Fruit fly (Drosophila melanogaster) whole organism, embryonic: Measurements from ENCODE around the gene Grasp65.
A peak's percentile ranks its signal among the peaks of the same experiment; 100 is the strongest.

Source experiments
- ATbp ChIP-seq: fragments of 200-800 bp; sonication (Bioruptor generic); optimal IDR thresholded peaks from 2 replicates; lab custom pipeline; 2017; ENCODE audit warnings: missing biosample characterization, mild to moderate bottlenecking, missing genetic modification characterization, missing genetic modification reagents
- Bgb ChIP-seq: fragments of 200-800 bp; sonication (Bioruptor generic); IDR thresholded peaks from 2 replicates; pipeline ENCODE4 v1.3.6; 2022; ENCODE audit warnings: missing biosample characterization, missing genetic modification characterization; ENCODE audit not compliant: partially characterized antibody
- Blimp-1 ChIP-seq: fragments of 200-800 bp; sonication (Bioruptor generic); optimal IDR thresholded peaks from 3 replicates; lab custom pipeline; 2018; ENCODE audit warnings: missing biosample characterization, missing genetic modification characterization, mild to moderate bottlenecking, moderate library complexity, missing genetic modification reagents
- BtbVII ChIP-seq: fragments of 200-800 bp; sonication (Bioruptor generic); optimal IDR thresholded peaks from 3 replicates; lab custom pipeline; 2017; ENCODE audit warnings: missing biosample characterization, mild to moderate bottlenecking, missing genetic modification characterization
- CG10431 ChIP-seq: fragments of 200-800 bp; sonication (Bioruptor generic); optimal IDR thresholded peaks from 3 replicates; lab custom pipeline; 2018; ENCODE audit warnings: missing biosample characterization, mild to moderate bottlenecking, missing genetic modification characterization
- CG10462 ChIP-seq: fragments of 200-800 bp; sonication (Bioruptor generic); optimal IDR thresholded peaks from 2 replicates; lab custom pipeline; 2016; ENCODE audit warnings: missing biosample characterization, missing genetic modification characterization
- CG11504 ChIP-seq: fragments of 200-800 bp; sonication (Bioruptor generic); optimal IDR thresholded peaks from 3 replicates; lab custom pipeline; 2019; ENCODE audit warnings: missing biosample characterization, mild to moderate bottlenecking, missing genetic modification characterization, moderate library complexity
- CG13775 ChIP-seq: fragments of 200-800 bp; sonication (Bioruptor generic); optimal IDR thresholded peaks from 3 replicates; lab custom pipeline; 2017; ENCODE audit warnings: missing biosample characterization, mild to moderate bottlenecking, missing genetic modification characterization
- CG14050 ChIP-seq: fragments of 200-800 bp; sonication (Bioruptor generic); IDR thresholded peaks from 3 replicates; pipeline ENCODE4 v1.3.6; 2022; ENCODE audit warnings: missing biosample characterization, missing genetic modification characterization
- CG14667 ChIP-seq: fragments of 200-800 bp; sonication (Bioruptor generic); IDR thresholded peaks from 2 replicates; pipeline ENCODE4 v1.3.6; 2022; ENCODE audit warnings: missing biosample characterization, missing genetic modification characterization
- CG16813 ChIP-seq: fragments of 200-800 bp; sonication (Bioruptor generic); IDR thresholded peaks from 3 replicates; pipeline ENCODE4 v1.3.6; 2022; ENCODE audit warnings: missing biosample characterization, missing genetic modification characterization; ENCODE audit not compliant: partially characterized antibody
- CG17385 ChIP-seq: fragments of 200-800 bp; sonication (Bioruptor generic); optimal IDR thresholded peaks from 3 replicates; lab custom pipeline; 2018; ENCODE audit warnings: missing biosample characterization, mild to moderate bottlenecking, missing genetic modification characterization
- CG18262 ChIP-seq: fragments of 200-800 bp; optimal IDR thresholded peaks from 3 replicates; lab custom pipeline; 2019; ENCODE audit warnings: missing biosample characterization, mild to moderate bottlenecking, missing genetic modification characterization, moderate library complexity
- CG2202 ChIP-seq: fragments of 200-800 bp; sonication (Bioruptor generic); optimal IDR thresholded peaks from 2 replicates; lab custom pipeline; 2018; ENCODE audit warnings: missing biosample characterization, mild to moderate bottlenecking, missing genetic modification characterization
- CG30020 ChIP-seq: fragments of 200-800 bp; optimal IDR thresholded peaks from 2 replicates; lab custom pipeline; 2019; ENCODE audit warnings: missing biosample characterization, mild to moderate bottlenecking, missing genetic modification characterization, moderate library complexity
- CG31388 ChIP-seq: fragments of 200-800 bp; sonication (Bioruptor generic); optimal IDR thresholded peaks from 2 replicates; lab custom pipeline; 2016; ENCODE audit warnings: missing biosample characterization, missing genetic modification characterization
- CG32767 ChIP-seq: fragments of 200-800 bp; sonication (Bioruptor generic); IDR thresholded peaks from 2 replicates; pipeline ENCODE4 v1.3.6; 2022; ENCODE audit warnings: missing biosample characterization, missing genetic modification characterization
- CG32772 ChIP-seq: fragments of 200-800 bp; sonication (Bioruptor generic); IDR thresholded peaks from 2 replicates; pipeline ENCODE4 v1.3.6; 2022; ENCODE audit warnings: missing biosample characterization, missing genetic modification characterization
- CG34422 ChIP-seq: fragments of 200-800 bp; sonication (Bioruptor generic); IDR thresholded peaks from 3 replicates; pipeline ENCODE4 v1.3.6; 2022; ENCODE audit warnings: missing biosample characterization, missing genetic modification characterization
- CG4282 ChIP-seq: fragments of 200-800 bp; sonication (Bioruptor generic); optimal IDR thresholded peaks from 2 replicates; lab custom pipeline; 2016; ENCODE audit warnings: missing biosample characterization, missing genetic modification characterization
- CG4328 ChIP-seq: fragments of 200-800 bp; sonication (Bioruptor generic); optimal IDR thresholded peaks from 3 replicates; lab custom pipeline; 2017; ENCODE audit warnings: missing biosample characterization, missing genetic modification reagents, missing genetic modification characterization
- CG43689 ChIP-seq: fragments of 200-800 bp; sonication (Bioruptor generic); IDR thresholded peaks from 2 replicates; pipeline ENCODE4 v1.3.6; 2022; ENCODE audit warnings: missing biosample characterization, missing genetic modification characterization
- CG4820 ChIP-seq: fragments of 200-800 bp; sonication (Bioruptor generic); optimal IDR thresholded peaks from 3 replicates; lab custom pipeline; 2016; ENCODE audit warnings: missing biosample characterization, missing genetic modification characterization
- CG6683 ChIP-seq: fragments of 200-800 bp; sonication (Bioruptor generic); optimal IDR thresholded peaks from 2 replicates; lab custom pipeline; 2017; ENCODE audit warnings: missing biosample characterization, mild to moderate bottlenecking, missing genetic modification characterization, missing genetic modification reagents
- CG6854 ChIP-seq: fragments of 200-800 bp; sonication (Bioruptor generic); optimal IDR thresholded peaks from 3 replicates; lab custom pipeline; 2017; ENCODE audit warnings: missing biosample characterization, mild to moderate bottlenecking, missing genetic modification characterization
- CG7556 ChIP-seq: fragments of 200-800 bp; sonication (Bioruptor generic); optimal IDR thresholded peaks from 2 replicates; lab custom pipeline; 2017; ENCODE audit warnings: missing biosample characterization, mild to moderate bottlenecking, missing genetic modification characterization
- CG8388 ChIP-seq: fragments of 200-800 bp; sonication (Bioruptor generic); optimal IDR thresholded peaks from 2 replicates; lab custom pipeline; 2019; ENCODE audit warnings: missing biosample characterization, mild to moderate bottlenecking, missing genetic modification characterization, moderate library complexity
- D ChIP-seq, 2 experiments: fragments of 200-800 bp in 1 of 2; fragments of >200 bp in 1 of 2; sonication (Bioruptor generic) in 1 of 2; optimal IDR thresholded peaks; 2 replicates in 1 of 2; 3 replicates in 1 of 2; lab custom pipeline; 2017; ENCODE audit warnings: mild to moderate bottlenecking in 1 of 2, missing biosample characterization in 1 of 2, missing genetic modification characterization in 1 of 2, missing genetic modification reagents in 1 of 2
- Dfd ChIP-seq, 2 experiments: fragments of >200 bp; optimal IDR thresholded peaks; 2 replicates each; lab custom pipeline; 2017; ENCODE audit warnings: missing biosample characterization in 2 of 2, missing genetic modification characterization in 2 of 2
- Doc3 ChIP-seq: fragments of 200-800 bp; sonication (Bioruptor generic); IDR thresholded peaks from 3 replicates; pipeline ENCODE4 v1.3.6; 2022; ENCODE audit warnings: missing biosample characterization, missing genetic modification characterization; ENCODE audit not compliant: partially characterized antibody
- Drgx ChIP-seq: fragments of 200-800 bp; sonication (Bioruptor generic); IDR thresholded peaks from 2 replicates; pipeline ENCODE4 v1.3.6; 2022; ENCODE audit warnings: missing biosample characterization, missing genetic modification characterization
- H15 ChIP-seq: fragments of 200-800 bp; sonication (Bioruptor generic); IDR thresholded peaks from 3 replicates; pipeline ENCODE4 v1.3.6; 2022; ENCODE audit warnings: missing biosample characterization, missing genetic modification characterization
- Hr39 ChIP-seq: fragments of >200 bp; optimal IDR thresholded peaks from 2 replicates; lab custom pipeline; 2017
- Med ChIP-seq: fragments of 200-800 bp; sonication (Bioruptor generic); peaks from one replicate; lab custom pipeline; 2016; ENCODE audit warnings: missing biosample characterization, missing genetic modification characterization, mild to moderate bottlenecking, inconsistent platforms, moderate library complexity
- Vsx1 ChIP-seq: fragments of 200-800 bp; sonication (Bioruptor generic); optimal IDR thresholded peaks from 2 replicates; lab custom pipeline; 2017; ENCODE audit warnings: missing biosample characterization, mild to moderate bottlenecking, missing genetic modification characterization, missing genetic modification reagents
- aop ChIP-seq: fragments of 200-800 bp; sonication (Bioruptor generic); IDR thresholded peaks from 2 replicates; pipeline ENCODE4 v1.3.6; 2022; ENCODE audit warnings: missing biosample characterization, missing genetic modification characterization
- croc ChIP-seq: fragments of 200-800 bp; sonication (Bioruptor generic); conservative IDR thresholded peaks from 3 replicates; pipeline ENCODE4 v1.3.6; 2022; ENCODE audit warnings: missing biosample characterization, missing genetic modification characterization
- crol ChIP-seq: fragments of 200-800 bp; sonication (Bioruptor generic); IDR thresholded peaks from 2 replicates; pipeline ENCODE4 v1.3.6; 2022; ENCODE audit warnings: missing biosample characterization, missing genetic modification characterization
- ems ChIP-seq: fragments of 200-800 bp; sonication (Bioruptor generic); optimal IDR thresholded peaks from 3 replicates; lab custom pipeline; 2016; ENCODE audit warnings: missing biosample characterization, missing genetic modification characterization
- eve ChIP-seq, 2 experiments: fragments of >200 bp; optimal IDR thresholded peaks; 2 replicates each; lab custom pipeline; 2017; ENCODE audit warnings: missing biosample characterization in 2 of 2, missing genetic modification characterization in 2 of 2
- ewg ChIP-seq: fragments of 200-800 bp; sonication (Bioruptor generic); optimal IDR thresholded peaks from 3 replicates; lab custom pipeline; 2017; ENCODE audit warnings: mild to moderate bottlenecking, missing biosample characterization, missing genetic modification reagents, missing genetic modification characterization
- ftz-f1 ChIP-seq: fragments of 200-800 bp; sonication (Bioruptor generic); optimal IDR thresholded peaks from 2 replicates; lab custom pipeline; 2016; ENCODE audit warnings: missing biosample characterization, missing genetic modification characterization
- grn ChIP-seq: fragments of 200-800 bp; sonication (Bioruptor generic); optimal IDR thresholded peaks from 3 replicates; lab custom pipeline; 2017; ENCODE audit warnings: missing biosample characterization, missing genetic modification characterization
- h ChIP-seq: fragments of >200 bp; optimal IDR thresholded peaks from 2 replicates; lab custom pipeline; 2017
- kni ChIP-seq: fragments of 200-800 bp; sonication (Bioruptor generic); optimal IDR thresholded peaks from 3 replicates; lab custom pipeline; 2017; ENCODE audit warnings: mild to moderate bottlenecking, missing biosample characterization, missing genetic modification reagents, missing genetic modification characterization
- lbe ChIP-seq: fragments of 200-800 bp; sonication (Bioruptor generic); optimal IDR thresholded peaks from 2 replicates; lab custom pipeline; 2016; ENCODE audit warnings: missing biosample characterization, mild to moderate bottlenecking, missing genetic modification characterization
- lmd ChIP-seq: fragments of 200-800 bp; sonication (Bioruptor generic); IDR thresholded peaks from 2 replicates; pipeline ENCODE4 v1.3.6; 2022; ENCODE audit warnings: missing biosample characterization, missing genetic modification characterization
- mld ChIP-seq: fragments of 200-800 bp; sonication (Bioruptor generic); IDR thresholded peaks from 3 replicates; pipeline ENCODE4 v1.3.6; 2022; ENCODE audit warnings: missing biosample characterization, missing genetic modification characterization; ENCODE audit not compliant: partially characterized antibody
- org-1 ChIP-seq: fragments of 200-800 bp; sonication (Bioruptor generic); optimal IDR thresholded peaks from 2 replicates; lab custom pipeline; 2017; ENCODE audit warnings: missing biosample characterization, missing genetic modification characterization
- zf30C ChIP-seq: fragments of 200-800 bp; sonication (Bioruptor generic); optimal IDR thresholded peaks from 3 replicates; lab custom pipeline; 2018; ENCODE audit warnings: missing biosample characterization, mild to moderate bottlenecking, missing genetic modification characterization

Grasp65 gene

dm6 chr3L:19896892-19897684 is 27.7 kb upstream of the Grasp65 start (continued):
- no peak for TF ChIP-seq CG14667 (GFP tag; lab: Robert Waterston, UW)
- TF ChIP-seq CG6683 (GFP tag; lab: Kevin White, UChicago) = no peak
- no peak for TF ChIP-seq CG6854 (GFP tag; lab: Kevin White, UChicago)
- no peak for TF ChIP-seq ewg
- no peak for TF ChIP-seq lmd (GFP tag; lab: Robert Waterston, UW)
- no peak for TF ChIP-seq CG14050
- peak; percentile 12 for TF ChIP-seq CG18262 (tag; lab: Kevin White, UChicago)
- TF ChIP-seq Dfd (GFP tag; optimal IDR thresholded peaks at IDR 0.05; lab: Kevin White, UChicago) = no peak
- TF ChIP-seq BtbVII (GFP tag; lab: Kevin White, UChicago) = peak; percentile 10
- TF ChIP-seq D (optimal IDR thresholded peaks at IDR 0.05; lab: Kevin White, UChicago) = peak; percentile 24
- TF ChIP-seq D (GFP tag; optimal IDR thresholded peaks at IDR 0.05; lab: Kevin White, UChicago) = no peak
- no peak; the same call in 1 of the 2 replicates for TF ChIP-seq Drgx (GFP tag; lab: Robert Waterston, UW)
- TF ChIP-seq CG43689 = no peak
- TF ChIP-seq ftz-f1 (GFP tag; lab: Kevin White, UChicago) = no peak
- TF ChIP-seq org-1 (GFP tag; lab: Kevin White, UChicago) = no peak
- TF ChIP-seq CG32772 = no peak
- peak; percentile 10 for TF ChIP-seq CG8388 (GFP tag; lab: Kevin White, UChicago)
- TF ChIP-seq lbe (GFP tag; lab: Kevin White, UChicago) = peak; percentile 19
- peak; percentile 83 for TF ChIP-seq Med (GFP tag; lab: Kevin White, UChicago)
- TF ChIP-seq CG4820 (GFP tag; lab: Kevin White, UChicago) = no peak
- no peak for TF ChIP-seq Hr39 (lab: Kevin White, UChicago)
- TF ChIP-seq h (lab: Kevin White, UChicago) = no peak
- peak; percentile 34 for TF ChIP-seq ATbp (GFP tag; lab: Kevin White, UChicago)
- no peak for TF ChIP-seq CG4282 (GFP tag; lab: Kevin White, UChicago)
- no peak for TF ChIP-seq ems (GFP tag; lab: Kevin White, UChicago)
- no peak; the same call in 1 of the 2 replicates for TF ChIP-seq crol (GFP tag; lab: Robert Waterston, UW)
- TF ChIP-seq CG31388 = no peak
- TF ChIP-seq Bgb = peak; percentile 44; the same call in 1 of the 2 replicates
- TF ChIP-seq Blimp-1 (GFP tag; lab: Kevin White, UChicago) = no peak
- no peak for TF ChIP-seq grn (GFP tag; lab: Kevin White, UChicago)
- no peak for TF ChIP-seq CG13775 (GFP tag; lab: Kevin White, UChicago)
- TF ChIP-seq CG4328 (GFP tag; lab: Kevin White, UChicago) = peak; percentile 11
- TF ChIP-seq eve (GFP tag; optimal IDR thresholded peaks at IDR 0.05; lab: Kevin White, UChicago) = no peak
- TF ChIP-seq croc (GFP tag; lab: Robert Waterston, UW) = no peak
- TF ChIP-seq CG10462 = no peak
- TF ChIP-seq zf30C (GFP tag; lab: Kevin White, UChicago) = no peak
- no peak for TF ChIP-seq kni (GFP tag; lab: Kevin White, UChicago)
- TF ChIP-seq aop = no peak
- no peak for TF ChIP-seq CG11504 (tag; lab: Kevin White, UChicago)
- TF ChIP-seq CG7556 (GFP tag; lab: Kevin White, UChicago) = peak; percentile 38
- no peak for TF ChIP-seq CG32767
- TF ChIP-seq CG10431 = no peak
- no peak for TF ChIP-seq CG2202 (tag; lab: Kevin White, UChicago)
- no peak for TF ChIP-seq H15
- TF ChIP-seq CG30020 (tag; lab: Kevin White, UChicago) = no peak
- no peak for TF ChIP-seq mld (GFP tag; lab: Robert Waterston, UW)
- no peak for TF ChIP-seq Doc3 (GFP tag; lab: Robert Waterston, UW)
- TF ChIP-seq CG16813 = no peak
- peak; percentile 47; the same call in 1 of the 3 replicates for TF ChIP-seq CG34422 (GFP tag; lab: Robert Waterston, UW)
- TF ChIP-seq CG17385 (GFP tag; lab: Kevin White, UChicago) = peak; percentile 26
- no peak for TF ChIP-seq Vsx1 (GFP tag; lab: Kevin White, UChicago)
